Worm (Caenorhabditis elegans) whole organism, L2 larva: ENCODE data around the gene ubxn-4.

Experiments used
- ama-1 ChIP-seq: fragments of 150-350 bp; optimal IDR thresholded peaks from 2 replicates; lab custom pipeline; 2018; ENCODE audit warnings: inconsistent platforms
- ceh-82 ChIP-seq: fragments of 150-350 bp; optimal IDR thresholded peaks from 2 replicates; lab custom pipeline; 2014; ENCODE audit warnings: missing biosample characterization, missing genetic modification characterization
- lin-13 ChIP-seq: fragments of 150-350 bp; optimal IDR thresholded peaks from 2 replicates; lab custom pipeline; 2014; ENCODE audit warnings: missing biosample characterization, missing genetic modification reagents, missing genetic modification characterization
- nhr-11 ChIP-seq: fragments of 150-350 bp; optimal IDR thresholded peaks from 2 replicates; lab custom pipeline; 2014; ENCODE audit warnings: missing biosample characterization, missing genetic modification characterization
- unc-39 ChIP-seq: fragments of 150-350 bp; optimal IDR thresholded peaks from 2 replicates; lab custom pipeline; 2014; ENCODE audit warnings: missing biosample characterization, missing genetic modification characterization
- unc-55 ChIP-seq: fragments of 150-350 bp; sonication (generic microtip); optimal IDR thresholded peaks from 3 replicates; lab custom pipeline; 2014; ENCODE audit warnings: missing biosample characterization, missing genetic modification reagents, missing genetic modification characterization
- ztf-11 ChIP-seq: sonication (generic microtip); optimal IDR thresholded peaks from 2 replicates; lab custom pipeline; 2017; ENCODE audit warnings: missing biosample characterization, missing genetic modification characterization

DNA sequence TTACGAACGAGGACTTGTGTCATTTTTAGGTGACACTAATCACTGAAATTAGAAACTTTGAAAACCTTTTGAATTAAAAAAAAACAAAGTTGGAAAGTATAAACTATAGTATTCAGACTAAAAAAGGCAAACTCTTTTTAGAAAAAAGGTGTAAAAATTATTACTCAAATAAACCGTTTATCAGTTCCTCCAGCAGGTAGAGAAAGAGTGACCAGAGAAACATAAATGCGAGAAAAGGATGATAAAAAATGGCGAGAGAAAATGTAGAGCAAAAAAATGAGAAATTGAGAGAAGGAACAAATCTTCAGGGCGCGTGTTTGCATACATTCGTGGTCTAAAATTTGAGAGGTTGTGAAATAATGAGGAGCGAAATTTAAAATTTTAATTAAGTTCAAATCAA, 3.5 kb downstream of the ubxn-4 start, which contains the start of gene lap-1:
- TF ChIP-seq unc-55: no peak
- no peak for TF ChIP-seq ama-1 (lab: Kevin White, UChicago)
- TF ChIP-seq ceh-82 (tag; lab: Kevin White, UChicago): no peak
- no peak for TF ChIP-seq ztf-11
- no peak for TF ChIP-seq nhr-11 (tag; lab: Kevin White, UChicago)
- no peak for TF ChIP-seq lin-13 (GFP tag; lab: Kevin White, UChicago)
- no peak for TF ChIP-seq unc-39 (tag; lab: Kevin White, UChicago)
